Worm (Caenorhabditis elegans) whole organism, young adult: ENCODE results near the gene pqn-87.

Experiments
- B0261.1 ChIP-seq: sonication (generic microtip); optimal IDR thresholded peaks from 2 replicates; lab custom pipeline; 2016; ENCODE audit warnings: mild to moderate bottlenecking, missing genetic modification characterization, moderate library complexity, missing compliant biosample characterization
- F33H1.4 ChIP-seq: fragments of 200-800 bp; sonication (Bioruptor generic); IDR thresholded peaks from 2 replicates; pipeline ENCODE4 v1.3.6; 2022; ENCODE audit warnings: missing genetic modification reagents, missing genetic modification characterization, missing compliant biosample characterization
- F39B2.1 ChIP-seq: fragments of 200-800 bp; sonication (Bioruptor generic); IDR thresholded peaks from 2 replicates; pipeline ENCODE4 v1.3.6; 2022; ENCODE audit warnings: missing genetic modification reagents, missing genetic modification characterization, missing compliant biosample characterization
- F57A8.1 ChIP-seq: fragments of 200-800 bp; sonication (Bioruptor generic); optimal IDR thresholded peaks from 2 replicates; lab custom pipeline; 2018; ENCODE audit warnings: mild to moderate bottlenecking, missing genetic modification characterization, moderate library complexity, missing compliant biosample characterization
- Y79H2A.3 ChIP-seq: fragments of 200-800 bp; sonication (Bioruptor generic); conservative IDR thresholded peaks from 2 replicates; pipeline ENCODE4 v1.3.6; 2022; ENCODE audit warnings: missing genetic modification reagents, missing genetic modification characterization, missing compliant biosample characterization
- ZK185.1 ChIP-seq: sonication (generic microtip); optimal IDR thresholded peaks from 2 replicates; lab custom pipeline; 2016; ENCODE audit warnings: mild to moderate bottlenecking, missing genetic modification characterization, missing compliant biosample characterization; ENCODE audit not compliant: poor library complexity, severe bottlenecking
- ama-1 ChIP-seq, 3 experiments: fragments of 150-350 bp in 1 of 3; sonication (generic microtip) in 2 of 3; optimal IDR thresholded peaks; 2 replicates each; lab custom pipeline; 2014 to 2018; ENCODE audit warnings: missing biosample characterization in 2 of 3, missing genetic modification characterization in 2 of 3, missing genetic modification reagents in 2 of 3
- bed-2 ChIP-seq: fragments of 200-800 bp; sonication (Bioruptor generic); IDR thresholded peaks from 2 replicates; pipeline ENCODE4 v1.3.6; 2022; ENCODE audit warnings: missing genetic modification reagents, missing genetic modification characterization, missing compliant biosample characterization
- ccch-3 ChIP-seq: fragments of 200-800 bp; sonication (Bioruptor generic); optimal IDR thresholded peaks from 2 replicates; lab custom pipeline; 2018; ENCODE audit warnings: mild to moderate bottlenecking, missing genetic modification characterization, missing compliant biosample characterization
- ceh-40 ChIP-seq: fragments of 200-800 bp; sonication (Bioruptor generic); IDR thresholded peaks from 2 replicates; pipeline ENCODE4 v1.3.6; 2022; ENCODE audit warnings: missing genetic modification characterization, missing compliant biosample characterization
- dox-1 ChIP-seq: fragments of 200-800 bp; sonication (Bioruptor generic); IDR thresholded peaks from 2 replicates; pipeline ENCODE4 v1.3.6; 2022; ENCODE audit warnings: missing genetic modification reagents, missing genetic modification characterization, missing compliant biosample characterization
- dpff-1 ChIP-seq: sonication (generic microtip); optimal IDR thresholded peaks from 2 replicates; lab custom pipeline; 2017; ENCODE audit warnings: mild to moderate bottlenecking, missing genetic modification characterization, missing compliant biosample characterization
- efl-1 ChIP-seq: fragments of 150-350 bp; optimal IDR thresholded peaks from 2 replicates; lab custom pipeline; 2014; ENCODE audit warnings: missing biosample characterization, missing genetic modification reagents, missing genetic modification characterization
- egrh-3 ChIP-seq: fragments of 200-800 bp; sonication (Bioruptor generic); IDR thresholded peaks from 2 replicates; pipeline ENCODE4 v1.3.6; 2022; ENCODE audit warnings: missing genetic modification reagents, missing genetic modification characterization, missing compliant biosample characterization
- hlh-26 ChIP-seq: fragments of 200-800 bp; sonication (Bioruptor generic); conservative IDR thresholded peaks from 2 replicates; pipeline ENCODE4 v1.3.6; 2022; ENCODE audit warnings: missing genetic modification reagents, missing genetic modification characterization, missing compliant biosample characterization
- hmg-1.2 ChIP-seq: fragments of 200-800 bp; sonication (Bioruptor generic); IDR thresholded peaks from 2 replicates; pipeline ENCODE4 v1.3.6; 2022; ENCODE audit warnings: missing genetic modification reagents, missing genetic modification characterization, missing compliant biosample characterization
- hsf-1 ChIP-seq: fragments of 200-800 bp; sonication (Bioruptor generic); IDR thresholded peaks from 2 replicates; pipeline ENCODE4 v1.3.6; 2022; ENCODE audit warnings: missing genetic modification reagents, missing genetic modification characterization, missing compliant biosample characterization
- lag-1 ChIP-seq: fragments of 200-800 bp; sonication (Bioruptor generic); IDR thresholded peaks from 2 replicates; pipeline ENCODE4 v1.3.6; 2022; ENCODE audit warnings: missing genetic modification reagents, missing genetic modification characterization, missing compliant biosample characterization
- let-607 ChIP-seq, 2 experiments: fragments of 200-800 bp in 1 of 2; sonication (Bioruptor generic) in 1 of 2; sonication (generic microtip) in 1 of 2; optimal IDR thresholded peaks; 2 replicates each; lab custom pipeline; 2016 to 2018; ENCODE audit warnings: mild to moderate bottlenecking in 2 of 2, missing compliant biosample characterization in 2 of 2, missing genetic modification characterization in 2 of 2, moderate library complexity in 2 of 2, missing genotype in 1 of 2
- lin-40 ChIP-seq: sonication (generic microtip); optimal IDR thresholded peaks from 2 replicates; lab custom pipeline; 2016; ENCODE audit warnings: missing genetic modification characterization, mild to moderate bottlenecking, missing compliant biosample characterization, missing genotype, missing genetic modification reagents
- lin-54 ChIP-seq: fragments of 200-800 bp; sonication (Bioruptor generic); optimal IDR thresholded peaks from 2 replicates; lab custom pipeline; 2018; ENCODE audit warnings: mild to moderate bottlenecking, missing genetic modification characterization, missing compliant biosample characterization
- lir-1 ChIP-seq: fragments of 200-800 bp; sonication (Bioruptor generic); conservative IDR thresholded peaks from 2 replicates; pipeline ENCODE4 v1.3.6; 2022; ENCODE audit warnings: missing genetic modification reagents, missing genetic modification characterization, missing compliant biosample characterization
- lsl-1 ChIP-seq: fragments of 200-800 bp; sonication (Bioruptor generic); optimal IDR thresholded peaks from 2 replicates; lab custom pipeline; 2018; ENCODE audit warnings: mild to moderate bottlenecking, missing genetic modification characterization, moderate library complexity, missing compliant biosample characterization
- madf-6 ChIP-seq: fragments of 200-800 bp; sonication (Bioruptor generic); IDR thresholded peaks from 2 replicates; pipeline ENCODE4 v1.3.6; 2022; ENCODE audit warnings: missing genetic modification reagents, missing genetic modification characterization, missing compliant biosample characterization
- madf-8 ChIP-seq: fragments of 200-800 bp; sonication (Bioruptor generic); conservative IDR thresholded peaks from 2 replicates; pipeline ENCODE4 v1.3.6; 2022; ENCODE audit warnings: missing genetic modification reagents, missing genetic modification characterization, missing compliant biosample characterization
- mxl-1 ChIP-seq: sonication (generic microtip); optimal IDR thresholded peaks from 2 replicates; lab custom pipeline; 2016; ENCODE audit warnings: missing genetic modification characterization, missing compliant biosample characterization
- nhr-27 ChIP-seq: fragments of 200-800 bp; sonication (Bioruptor generic); optimal IDR thresholded peaks from 2 replicates; lab custom pipeline; 2018; ENCODE audit warnings: mild to moderate bottlenecking, missing genetic modification characterization, moderate library complexity, missing compliant biosample characterization
- nhr-80 ChIP-seq: sonication (generic microtip); optimal IDR thresholded peaks from 2 replicates; lab custom pipeline; 2016; ENCODE audit warnings: missing genetic modification characterization, missing compliant biosample characterization
- rcor-1 ChIP-seq: fragments of 200-800 bp; sonication (Bioruptor generic); IDR thresholded peaks from 2 replicates; pipeline ENCODE4 v1.3.6; 2022; ENCODE audit warnings: missing genetic modification reagents, missing genetic modification characterization, missing compliant biosample characterization
- repo-1 ChIP-seq: sonication (generic microtip); optimal IDR thresholded peaks from 2 replicates; lab custom pipeline; 2017; ENCODE audit warnings: mild to moderate bottlenecking, missing genetic modification characterization, missing compliant biosample characterization
- sdz-38 ChIP-seq: sonication (generic microtip); optimal IDR thresholded peaks from 2 replicates; lab custom pipeline; 2016; ENCODE audit warnings: missing genotype, missing genetic modification characterization, missing compliant biosample characterization
- sea-2 ChIP-seq: fragments of 200-800 bp; sonication (Bioruptor generic); IDR thresholded peaks from 2 replicates; pipeline ENCODE4 v1.3.6; 2022; ENCODE audit warnings: missing genetic modification characterization, missing compliant biosample characterization
- snpc-1.3 ChIP-seq: sonication (generic microtip); optimal IDR thresholded peaks from 2 replicates; lab custom pipeline; 2017; ENCODE audit warnings: missing genetic modification characterization, mild to moderate bottlenecking, missing compliant biosample characterization, antibody characterized with exemption, moderate library complexity, missing genotype, missing genetic modification reagents; ENCODE audit not compliant: insufficient read depth
- snpc-4 ChIP-seq, 5 experiments: fragments of 150-350 bp in 1 of 5; sonication (generic microtip) in 4 of 5; optimal IDR thresholded peaks; 2 replicates each; lab custom pipeline; 2014 to 2018; ENCODE audit warnings: missing genetic modification characterization in 5 of 5, missing biosample characterization in 3 of 5, antibody characterized with exemption in 2 of 5, mild to moderate bottlenecking in 2 of 5, missing compliant biosample characterization in 2 of 5, missing genotype in 2 of 5, moderate library complexity in 2 of 5, missing genetic modification reagents in 1 of 5
- tbx-9 ChIP-seq: sonication (generic microtip); optimal IDR thresholded peaks from 2 replicates; lab custom pipeline; 2016; ENCODE audit warnings: borderline replicate concordance, missing genetic modification characterization, inconsistent platforms, missing compliant biosample characterization
- tlf-1 ChIP-seq: fragments of 200-800 bp; sonication (Bioruptor generic); optimal IDR thresholded peaks from 2 replicates; lab custom pipeline; 2018; ENCODE audit warnings: mild to moderate bottlenecking, missing genetic modification characterization, missing compliant biosample characterization
- unc-130 ChIP-seq: sonication (generic microtip); optimal IDR thresholded peaks from 2 replicates; lab custom pipeline; 2016; ENCODE audit warnings: missing genetic modification reagents, missing genetic modification characterization, missing compliant biosample characterization
- xnd-1 ChIP-seq: sonication (generic microtip); optimal IDR thresholded peaks from 2 replicates; lab custom pipeline; 2016; ENCODE audit warnings: missing genotype, missing genetic modification reagents, missing genetic modification characterization, missing compliant biosample characterization
- zfh-2 ChIP-seq: fragments of 200-800 bp; sonication (Bioruptor generic); conservative IDR thresholded peaks from 2 replicates; pipeline ENCODE4 v1.3.6; 2022; ENCODE audit warnings: missing genetic modification reagents, missing genetic modification characterization, missing compliant biosample characterization
- ztf-22 ChIP-seq: fragments of 200-800 bp; sonication (Bioruptor generic); optimal IDR thresholded peaks from 2 replicates; lab custom pipeline; 2018; ENCODE audit warnings: mild to moderate bottlenecking, missing genetic modification characterization, moderate library complexity, missing compliant biosample characterization
- ztf-26 ChIP-seq: sonication (generic microtip); optimal IDR thresholded peaks from 2 replicates; lab custom pipeline; 2017; ENCODE audit warnings: missing genetic modification characterization, missing compliant biosample characterization
- ztf-28 ChIP-seq: fragments of 200-800 bp; sonication (Bioruptor generic); IDR thresholded peaks from 2 replicates; pipeline ENCODE4 v1.3.6; 2022; ENCODE audit warnings: missing genetic modification reagents, missing genetic modification characterization, missing compliant biosample characterization

pqn-87 gene

DNA sequence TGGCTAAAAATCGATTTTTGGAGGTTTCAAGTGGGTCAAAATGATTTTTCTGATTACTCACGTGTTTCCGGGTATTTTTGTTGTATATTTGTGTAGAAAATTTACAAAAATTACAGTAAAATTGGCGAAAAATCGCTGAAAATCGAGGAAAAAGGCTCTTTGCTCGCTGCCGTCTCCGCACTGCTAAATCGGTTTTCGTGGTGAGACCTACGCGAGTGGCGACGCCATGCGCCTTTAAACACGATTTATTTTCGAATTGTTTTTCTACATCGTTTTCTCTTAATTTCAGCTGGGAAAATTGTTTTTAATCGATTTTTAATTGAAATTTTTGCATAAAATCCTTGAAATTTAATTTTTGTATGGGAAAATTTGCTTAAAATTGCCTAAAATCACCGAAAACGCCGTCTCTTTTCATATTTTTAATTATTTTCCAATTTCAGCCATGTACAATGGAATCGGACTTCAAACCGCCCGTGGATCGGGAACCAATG is at the start of gene pqn-87, which contains the start of gene rsr-2:
TSS of gene pqn-87 (minus strand) at position 171 of the 491 bp plus-strand sequence.
TSS of gene rsr-2 (plus strand) at position 441 of the 491 bp plus-strand sequence.
- TF ChIP-seq nhr-80 (tag; lab: Kevin White, UChicago) (no peak), dox-1 (GFP tag; lab: Robert Waterston, UW) (peak; percentile 46; the same call in 1 of the 2 replicates), snpc-4 (GFP tag; optimal IDR thresholded peaks at IDR 0.05; lab: Kevin White, UChicago) (no peak), snpc-4 (tag; optimal IDR thresholded peaks at IDR 0.05; lab: Kevin White, UChicago) (peak in 1 of 4 experiments; percentile 14), ztf-28 (GFP tag; lab: Robert Waterston, UW) (no peak), ztf-26 (tag; lab: Kevin White, UChicago) (no peak), F57A8.1 (GFP tag; lab: Kevin White, UChicago) (no peak), repo-1 (tag; lab: Kevin White, UChicago) (no peak), snpc-1.3 (tag; lab: Kevin White, UChicago) (no peak), efl-1 (GFP tag; lab: Kevin White, UChicago) (peak; percentile 55), ama-1 (optimal IDR thresholded peaks at IDR 0.05; lab: Kevin White, UChicago) (no peak), ama-1 (GFP tag; optimal IDR thresholded peaks at IDR 0.05; lab: Kevin White, UChicago) (no peak), madf-6 (peak; percentile 11; the same call in 1 of the 2 replicates), Y79H2A.3 (GFP tag; lab: Robert Waterston, UW) (no peak), ZK185.1 (tag; lab: Kevin White, UChicago) (no peak), lsl-1 (GFP tag; lab: Kevin White, UChicago) (peak; percentile 51), let-607 (tag; optimal IDR thresholded peaks at IDR 0.05; lab: Kevin White, UChicago) (no peak), hmg-1.2 (GFP tag; lab: Robert Waterston, UW) (peak; percentile 15; the same call in 1 of the 2 replicates), F33H1.4 (GFP tag; lab: Robert Waterston, UW) (peak; percentile 83)

DNA sequence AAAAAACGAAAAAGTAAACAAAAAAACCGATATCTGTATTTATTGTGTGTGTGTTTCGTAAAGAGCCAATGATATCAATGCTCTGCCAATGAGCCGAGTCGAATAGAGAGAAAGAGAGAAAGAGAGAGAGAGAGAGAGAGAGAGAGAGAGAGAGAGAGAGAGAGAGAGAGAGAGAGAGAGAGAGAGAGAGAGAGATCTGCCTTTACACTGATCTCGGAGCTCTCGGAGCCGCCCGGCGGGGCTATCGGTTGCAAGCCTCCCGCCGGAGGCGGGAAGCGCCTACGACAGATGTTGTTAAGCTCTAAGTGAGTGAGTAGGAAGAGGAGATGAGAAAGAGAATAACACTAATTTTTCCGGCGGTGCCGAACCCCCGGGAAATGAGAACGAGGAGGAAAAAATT is 44.0 kb upstream of the pqn-87 start:
- TF ChIP-seq egrh-3 (GFP tag; lab: Robert Waterston, UW), result peak; percentile 86; the same call in 1 of the 2 replicates
- no peak for TF ChIP-seq lin-40 (tag; lab: Kevin White, UChicago)

DNA sequence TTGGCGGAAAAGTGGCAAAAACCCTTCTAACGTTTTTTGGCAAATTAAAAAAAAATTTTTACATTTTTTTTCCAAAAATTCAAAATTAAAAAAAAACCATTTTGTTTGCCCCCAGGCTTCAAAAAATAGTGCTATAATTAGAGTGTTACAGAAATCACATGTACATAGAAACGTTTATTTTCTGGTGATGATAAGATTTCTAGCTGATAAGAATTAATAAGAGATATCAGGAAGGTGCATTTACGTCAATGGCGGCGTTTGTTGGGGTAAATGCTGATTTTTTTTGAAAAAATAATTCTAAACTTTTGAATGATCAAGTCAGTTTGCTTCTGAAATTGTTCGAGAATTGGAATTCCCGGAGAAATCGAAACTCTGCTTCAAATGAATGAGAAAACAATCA is 41.9 kb upstream of the pqn-87 start:
- TF ChIP-seq lag-1 (GFP tag; lab: Robert Waterston, UW) (no peak), F39B2.1 (no peak), dox-1 (GFP tag; lab: Robert Waterston, UW) (no peak), unc-130 (no peak), hlh-26 (GFP tag; lab: Robert Waterston, UW) (no peak), ccch-3 (GFP tag; lab: Kevin White, UChicago) (no peak), lin-54 (GFP tag; lab: Kevin White, UChicago) (no peak), sdz-38 (no peak)

DNA sequence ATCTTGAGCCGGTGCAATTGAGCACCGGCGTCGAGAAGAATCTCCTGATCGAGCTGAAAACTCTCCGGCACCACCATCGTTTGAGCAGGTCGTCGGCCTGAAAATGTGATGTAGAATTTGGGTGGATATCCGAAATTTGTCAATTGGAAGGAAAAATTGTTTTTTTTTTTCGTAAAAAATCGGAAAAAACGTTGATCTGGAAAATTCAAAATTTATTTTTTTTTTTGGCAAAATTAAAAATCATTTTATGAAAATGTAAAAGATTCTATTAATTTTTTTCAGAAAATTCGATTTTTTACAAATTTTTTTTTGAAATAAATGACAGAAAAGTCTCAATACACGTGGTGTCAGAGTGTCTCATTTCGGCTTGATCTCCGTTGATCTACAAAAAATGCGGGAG is 41.3 kb upstream of the pqn-87 start, which contains the start of gene tric-1B.1:
TSS of gene tric-1B.1 (minus strand) at position 101 of the 400 bp plus-strand sequence.
- TF ChIP-seq nhr-80 (tag; lab: Kevin White, UChicago) (no peak), tlf-1 (GFP tag; lab: Kevin White, UChicago) (no peak), lir-1 (no peak), nhr-27 (tag; lab: Kevin White, UChicago) (no peak), xnd-1 (tag; lab: Kevin White, UChicago) (no peak), zfh-2 (GFP tag; lab: Robert Waterston, UW) (no peak), mxl-1 (tag; lab: Kevin White, UChicago) (no peak), bed-2 (no peak), tbx-9 (no peak), rcor-1 (no peak), ZK185.1 (tag; lab: Kevin White, UChicago) (no peak), ztf-22 (GFP tag; lab: Kevin White, UChicago) (no peak), ceh-40 (no peak), B0261.1 (tag; lab: Kevin White, UChicago) (no peak), dpff-1 (tag; lab: Kevin White, UChicago) (no peak), hsf-1 (no peak), sea-2 (no peak), madf-8 (GFP tag; lab: Robert Waterston, UW) (no peak), ccch-3 (GFP tag; lab: Kevin White, UChicago) (no peak), lin-40 (tag; lab: Kevin White, UChicago) (no peak)
